Worm (Caenorhabditis elegans): ENCODE data around the gene lron-1.

Gene lron-1

DNA sequence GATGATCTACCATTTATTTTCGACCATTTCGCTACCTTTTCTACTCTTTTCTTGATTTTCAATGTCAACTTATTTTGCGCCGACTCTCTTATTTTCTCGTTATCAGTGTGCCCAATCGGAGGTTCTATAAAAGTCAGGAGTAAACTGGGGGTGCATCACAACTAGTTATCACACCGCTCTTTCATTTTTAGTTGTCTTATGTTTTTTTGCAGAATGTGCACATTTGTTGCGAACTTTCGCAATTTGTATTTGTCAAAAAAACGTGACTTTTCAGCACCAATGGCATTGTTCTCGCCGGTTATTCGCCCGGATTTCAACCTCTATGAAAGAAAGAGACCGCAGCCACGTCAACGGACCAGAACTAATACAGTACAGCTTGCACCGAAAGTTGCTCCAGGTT, 34.9 kb upstream of the lron-1 start:
- TF ChIP-seq sem-4 (tag; optimal IDR thresholded peaks at IDR 0.05) (no peak), egl-27 (tag; optimal IDR thresholded peaks at IDR 0.05) (no peak), fos-1 (tag; optimal IDR thresholded peaks at IDR 0.05) (peak; percentile 29), lin-13 (GFP tag; optimal IDR thresholded peaks at IDR 0.05) (no peak), R02D3.7 (tag; optimal IDR thresholded peaks at IDR 0.05) (no peak), lin-11 (tag; optimal IDR thresholded peaks at IDR 0.05) (no peak)

DNA sequence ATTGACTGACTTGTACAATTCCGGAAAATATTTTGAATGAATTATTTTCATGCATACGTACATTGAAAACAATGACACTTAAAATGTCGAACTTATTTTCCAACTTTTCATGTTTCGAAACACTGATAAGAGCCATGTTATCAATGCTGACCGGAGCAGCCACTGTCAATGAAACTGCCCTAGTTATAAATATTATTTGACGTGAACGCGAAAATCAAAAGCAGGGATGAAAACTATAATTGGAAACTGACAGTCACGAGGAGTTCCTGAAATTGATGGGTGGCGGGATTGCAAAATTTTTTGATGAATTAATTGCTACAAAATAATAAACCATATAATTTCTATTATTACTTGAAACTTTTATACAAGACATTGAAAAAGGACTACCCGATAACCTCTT, 33.1 kb upstream of the lron-1 start:
- TF ChIP-seq peb-1 (tag; optimal IDR thresholded peaks at IDR 0.05) (no peak), F13H6.1 (tag; optimal IDR thresholded peaks at IDR 0.05) (no peak), zag-1 (tag; optimal IDR thresholded peaks at IDR 0.05) (no peak), nhr-6 (tag; optimal IDR thresholded peaks at IDR 0.05) (no peak), nhr-77 (tag; optimal IDR thresholded peaks at IDR 0.05) (no peak), ztf-1 (GFP tag; conservative IDR thresholded peaks at IDR 0.05) (no peak), ama-1 (optimal IDR thresholded peaks at IDR 0.05) (no peak), unc-55 (GFP tag; optimal IDR thresholded peaks at IDR 0.05) (no peak), ztf-11 (tag; optimal IDR thresholded peaks at IDR 0.05) (no peak), egl-27 (tag; optimal IDR thresholded peaks at IDR 0.05) (no peak), fos-1 (tag; optimal IDR thresholded peaks at IDR 0.05) (peak; percentile 51), ZK546.5 (tag; optimal IDR thresholded peaks at IDR 0.05) (no peak), lin-39 (tag; optimal IDR thresholded peaks at IDR 0.05) (no peak), aly-2 (tag; optimal IDR thresholded peaks at IDR 0.05) (no peak), sma-9 (GFP tag; optimal IDR thresholded peaks at IDR 0.05) (peak; percentile 5), sma-9 (tag; optimal IDR thresholded peaks at IDR 0.05) (no peak), nhr-21 (tag; optimal IDR thresholded peaks at IDR 0.05) (no peak), lsy-2 (tag; optimal IDR thresholded peaks at IDR 0.05) (no peak), nhr-23 (tag; optimal IDR thresholded peaks at IDR 0.05) (no peak), gmeb-1 (tag; optimal IDR thresholded peaks at IDR 0.05) (peak; percentile 31), dmd-4 (tag; optimal IDR thresholded peaks at IDR 0.05) (no peak), Y55F3AM.14 (GFP tag; optimal IDR thresholded peaks at IDR 0.05) (no peak)

DNA sequence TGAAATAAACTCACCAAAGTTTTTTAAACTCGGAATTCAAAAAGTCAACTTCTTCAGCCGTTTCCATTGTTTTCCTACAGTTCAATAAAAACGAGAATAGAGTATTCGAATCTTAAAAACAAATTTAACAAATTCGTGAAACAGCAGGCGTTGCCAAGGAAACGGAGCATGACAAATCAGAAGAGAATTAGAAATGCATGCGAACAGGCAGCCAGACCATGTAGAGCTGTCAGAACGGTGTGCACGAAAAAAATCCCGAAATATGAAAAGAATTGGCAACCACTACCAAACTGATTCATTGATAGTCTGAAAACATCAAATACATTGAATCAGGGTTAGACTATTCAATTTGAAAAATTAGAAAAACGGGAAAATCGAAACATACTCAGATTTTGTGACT, 30.5 kb upstream of the lron-1 start, which contains the start of gene fbxa-81:
fbxa-81 (minus strand) TSS at position 101 of the 400 bp plus-strand sequence.
- no peak for TF ChIP-seq unc-55 (GFP tag; optimal IDR thresholded peaks at IDR 0.05)

DNA sequence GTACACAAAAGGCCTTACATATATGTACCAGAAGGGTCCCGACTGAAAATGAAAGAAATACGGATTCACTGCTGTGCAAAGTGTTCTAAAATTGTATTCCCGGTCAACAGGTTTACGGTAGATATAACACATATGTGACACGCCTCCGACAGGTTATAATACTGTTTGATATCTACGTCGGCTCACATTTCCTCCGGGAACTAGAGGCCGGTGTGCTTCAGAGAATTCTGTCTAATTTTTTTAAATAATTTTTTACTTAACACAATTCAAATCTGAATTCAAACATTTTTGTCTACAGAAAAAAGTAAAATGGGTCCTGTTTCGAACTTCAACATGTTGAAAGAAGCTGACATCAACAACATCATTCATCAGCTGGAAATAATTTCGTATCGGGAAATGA, 29.3 kb upstream of the lron-1 start, which contains the start of gene T24C2.3:
T24C2.3 (plus strand) TSS at position 301 of the 400 bp plus-strand sequence.
- TF ChIP-seq crh-2 (tag; optimal IDR thresholded peaks at IDR 0.05), result no peak
- TF ChIP-seq ceh-82 (tag; optimal IDR thresholded peaks at IDR 0.05), result no peak
- no peak for TF ChIP-seq F13H6.1 (tag; optimal IDR thresholded peaks at IDR 0.05)
- no peak for TF ChIP-seq zag-1 (tag; optimal IDR thresholded peaks at IDR 0.05)
- no peak for TF ChIP-seq R02D3.7 (tag; optimal IDR thresholded peaks at IDR 0.05)
- TF ChIP-seq blmp-1 (tag; optimal IDR thresholded peaks at IDR 0.05; ENCODE audit: insufficient read depth), result no peak
- TF ChIP-seq egl-27 (tag; optimal IDR thresholded peaks at IDR 0.05), result no peak
- TF ChIP-seq unc-62 (GFP tag; optimal IDR thresholded peaks at IDR 0.05), result no peak
- TF ChIP-seq lsy-2 (tag; optimal IDR thresholded peaks at IDR 0.05), result no peak
- TF ChIP-seq nhr-6 (tag; optimal IDR thresholded peaks at IDR 0.05), result no peak

DNA sequence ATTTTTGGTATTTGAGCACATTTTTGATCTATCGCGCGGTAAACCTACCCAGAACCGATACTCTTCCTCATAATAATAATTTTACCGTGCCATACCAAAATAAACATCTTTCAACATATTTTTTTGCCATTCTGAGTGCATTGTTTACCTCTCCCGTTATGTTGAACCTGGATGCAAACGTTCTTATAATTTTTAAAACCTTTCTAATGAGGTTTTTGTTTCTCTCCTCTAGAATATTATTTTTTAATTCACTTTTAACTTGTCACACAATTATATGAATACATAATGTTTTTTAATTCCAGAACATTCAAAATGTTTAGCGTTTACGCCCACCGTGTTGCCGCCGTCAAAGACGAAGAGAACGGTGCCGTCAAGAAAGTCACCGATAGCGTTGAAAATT, 27.0 kb upstream of the lron-1 start, which contains the start of gene enri-2:
enri-2 (plus strand) TSS at position 301 of the 400 bp plus-strand sequence.
- TF ChIP-seq sma-3 (GFP tag; optimal IDR thresholded peaks at IDR 0.05) (no peak), mdl-1 (tag; optimal IDR thresholded peaks at IDR 0.05) (no peak), unc-62 (GFP tag; optimal IDR thresholded peaks at IDR 0.05) (no peak), nhr-21 (tag; optimal IDR thresholded peaks at IDR 0.05) (no peak), lin-13 (GFP tag; optimal IDR thresholded peaks at IDR 0.05) (no peak), ztf-1 (GFP tag; conservative IDR thresholded peaks at IDR 0.05) (no peak), lin-11 (tag; optimal IDR thresholded peaks at IDR 0.05) (no peak), sem-4 (tag; optimal IDR thresholded peaks at IDR 0.05) (no peak), nhr-237 (tag; optimal IDR thresholded peaks at IDR 0.05) (no peak), nhr-10 (tag; optimal IDR thresholded peaks at IDR 0.05) (no peak)

Measured in whole organism, L2 larva.